Worm (Caenorhabditis elegans) whole organism, L4 larva: ENCODE results near the gene latd-1.

ENCODE experiments used
- F44E2.7 ChIP-seq: fragments of 200-800 bp; sonication (Bioruptor generic); IDR thresholded peaks from 2 replicates; pipeline ENCODE4 v2.1.2; 2022; ENCODE audit warnings: missing genetic modification characterization, missing compliant biosample characterization
- T26A8.4 ChIP-seq: fragments of 200-800 bp; sonication (Bioruptor generic); IDR thresholded peaks from 2 replicates; pipeline ENCODE4 v1.3.6; 2022; ENCODE audit warnings: missing genetic modification characterization, missing compliant biosample characterization
- aha-1 ChIP-seq: fragments of 150-350 bp; peaks from one replicate; lab custom pipeline; 2014; ENCODE audit warnings: missing biosample characterization, missing genetic modification characterization
- attf-4 ChIP-seq: sonication (generic microtip); optimal IDR thresholded peaks from 3 replicates; lab custom pipeline; 2017; ENCODE audit warnings: missing biosample characterization, missing genetic modification characterization
- ceh-20 ChIP-seq: fragments of 200-800 bp; sonication (Bioruptor generic); IDR thresholded peaks from 2 replicates; pipeline ENCODE4 v1.3.6; 2022; ENCODE audit warnings: missing genetic modification reagents, missing genetic modification characterization, missing compliant biosample characterization
- ceh-32 ChIP-seq: sonication (generic microtip); optimal IDR thresholded peaks from 2 replicates; lab custom pipeline; 2016; ENCODE audit warnings: mild to moderate bottlenecking, missing genetic modification characterization, missing compliant biosample characterization; ENCODE audit not compliant: poor library complexity
- daf-12 ChIP-seq: fragments of 150-350 bp; optimal IDR thresholded peaks from 2 replicates; lab custom pipeline; 2014; ENCODE audit warnings: missing biosample characterization, missing genetic modification reagents, missing genetic modification characterization
- dmd-9 ChIP-seq: fragments of 200-800 bp; sonication (Bioruptor generic); IDR thresholded peaks from 2 replicates; pipeline ENCODE4 v1.3.6; 2022; ENCODE audit warnings: missing genetic modification reagents, missing genetic modification characterization, missing compliant biosample characterization
- duxl-1 ChIP-seq: sonication (generic microtip); optimal IDR thresholded peaks from 2 replicates; lab custom pipeline; 2016; ENCODE audit warnings: mild to moderate bottlenecking, missing genetic modification characterization, moderate library complexity, missing compliant biosample characterization; ENCODE audit not compliant: poor library complexity
- hlh-30 ChIP-seq: sonication (generic microtip); optimal IDR thresholded peaks from 2 replicates; lab custom pipeline; 2017; ENCODE audit warnings: antibody characterized with exemption, mild to moderate bottlenecking, missing genetic modification characterization, missing compliant biosample characterization; ENCODE audit not compliant: insufficient read depth
- lin-1 ChIP-seq: fragments of 200-800 bp; sonication (Bioruptor generic); IDR thresholded peaks from 2 replicates; pipeline ENCODE4 v1.3.6; 2022; ENCODE audit warnings: missing genetic modification reagents, missing genetic modification characterization, missing compliant biosample characterization
- lin-29 ChIP-seq: fragments of 200-800 bp; sonication (Bioruptor generic); IDR thresholded peaks from 2 replicates; pipeline ENCODE4 v1.3.6; 2022; ENCODE audit warnings: missing genetic modification reagents, missing genetic modification characterization, missing compliant biosample characterization
- nhr-11 ChIP-seq: fragments of 150-350 bp; optimal IDR thresholded peaks from 2 replicates; lab custom pipeline; 2014; ENCODE audit warnings: missing biosample characterization, missing genetic modification characterization
- nhr-237 ChIP-seq: sonication (generic microtip); optimal IDR thresholded peaks from 2 replicates; lab custom pipeline; 2017; ENCODE audit warnings: missing biosample characterization, missing genetic modification characterization
- nhr-41 ChIP-seq: fragments of 200-800 bp; sonication (Bioruptor generic); IDR thresholded peaks from 2 replicates; pipeline ENCODE4 v1.3.6; 2022; ENCODE audit warnings: missing genetic modification reagents, missing genetic modification characterization, missing compliant biosample characterization
- nhr-76 ChIP-seq: fragments of 150-350 bp; optimal IDR thresholded peaks from 2 replicates; lab custom pipeline; 2014; ENCODE audit warnings: missing biosample characterization, missing genetic modification characterization
- pha-4 ChIP-seq, 2 experiments: fragments of 150-350 bp in 1 of 2; fragments of 200-800 bp in 1 of 2; sonication (Bioruptor generic) in 1 of 2; IDR thresholded peaks in 1 of 2; optimal IDR thresholded peaks in 1 of 2; 2 replicates each; pipeline versions ENCODE4 v1.3.6 to Lab custom; 2014 to 2022; ENCODE audit warnings: missing genetic modification characterization in 2 of 2, missing genetic modification reagents in 2 of 2, missing biosample characterization in 1 of 2, missing compliant biosample characterization in 1 of 2
- pqm-1 ChIP-seq: sonication (generic microtip); optimal IDR thresholded peaks from 2 replicates; lab custom pipeline; 2017; ENCODE audit warnings: missing biosample characterization, missing genetic modification characterization
- skn-1 ChIP-seq: fragments of 150-350 bp; optimal IDR thresholded peaks from 2 replicates; lab custom pipeline; 2014; ENCODE audit warnings: missing biosample characterization, missing genetic modification characterization
- snpc-4 ChIP-seq: fragments of 150-350 bp; optimal IDR thresholded peaks from 2 replicates; lab custom pipeline; 2014; ENCODE audit warnings: missing biosample characterization, missing genetic modification characterization
- spr-1 ChIP-seq: sonication (generic microtip); optimal IDR thresholded peaks from 2 replicates; lab custom pipeline; 2016; ENCODE audit warnings: mild to moderate bottlenecking, missing genetic modification characterization, missing compliant biosample characterization
- spr-3 ChIP-seq: fragments of 200-800 bp; sonication (Bioruptor generic); optimal IDR thresholded peaks from 2 replicates; lab custom pipeline; 2018; ENCODE audit warnings: mild to moderate bottlenecking, missing genetic modification characterization, missing compliant biosample characterization
- tag-97 ChIP-seq: fragments of 200-800 bp; sonication (Bioruptor generic); IDR thresholded peaks from 2 replicates; pipeline ENCODE4 v1.3.6; 2022; ENCODE audit warnings: missing genetic modification characterization, missing compliant biosample characterization
- unc-62 ChIP-seq, 3 experiments: fragments of 150-350 bp in 1 of 3; sonication (generic microtip); optimal IDR thresholded peaks in 2 of 3; peaks in 1 of 3; 1 replicate in 1 of 3; 2 replicates in 2 of 3; lab custom pipeline; 2014 to 2017; ENCODE audit warnings: missing biosample characterization in 3 of 3, missing genetic modification characterization in 3 of 3, missing genetic modification reagents in 3 of 3, missing genotype in 1 of 3
- ztf-11 ChIP-seq: fragments of 150-350 bp; optimal IDR thresholded peaks from 2 replicates; lab custom pipeline; 2014; ENCODE audit warnings: missing biosample characterization, missing genetic modification characterization

Gene latd-1

ce11 chrX:7942675-7943074 lies 45.1 kb upstream of the latd-1 start:
- peak; percentile 90 for TF ChIP-seq aha-1
- no peak for TF ChIP-seq T26A8.4 (GFP tag; lab: Robert Waterston, UW)

- TF ChIP-seq F44E2.7: no peak
- TF ChIP-seq duxl-1: no peak
Observed at ce11 chrX:7932453-7932852, 34.9 kb upstream of the latd-1 start.

ce11 chrX:7930450-7930849 lies 32.9 kb upstream of the latd-1 start, which contains the start of gene zig-3:
Gene zig-3 (plus strand): TSS chrX:7930750.
- TF ChIP-seq pha-4 (GFP tag; IDR thresholded peaks at IDR 0.05; lab: Robert Waterston, UW): no peak
- TF ChIP-seq pha-4 (tag; optimal IDR thresholded peaks at IDR 0.05; lab: Kevin White, UChicago): no peak
- no peak for TF ChIP-seq lin-1
- no peak for TF ChIP-seq ztf-11
- no peak for TF ChIP-seq attf-4
- no peak for TF ChIP-seq nhr-76 (tag; lab: Kevin White, UChicago)
- no peak for TF ChIP-seq skn-1
- TF ChIP-seq ceh-32 (tag; lab: Kevin White, UChicago): no peak
- TF ChIP-seq ceh-20: no peak
- TF ChIP-seq pqm-1: no peak
- TF ChIP-seq spr-1: no peak
- TF ChIP-seq hlh-30 (tag; lab: Kevin White, UChicago): no peak
- TF ChIP-seq nhr-237 (tag; lab: Kevin White, UChicago): no peak

- TF ChIP-seq aha-1: peak; percentile 32
- TF ChIP-seq snpc-4 (tag; lab: Kevin White, UChicago): no peak
Observed at ce11 chrX:7925134-7925533, 27.5 kb upstream of the latd-1 start, which contains the start of gene zig-4. Gene zig-4 (plus strand): TSS chrX:7925434.

- TF ChIP-seq daf-12 (tag; lab: Kevin White, UChicago): no peak
- TF ChIP-seq lin-29 (GFP tag; lab: Robert Waterston, UW): no peak
- no peak for TF ChIP-seq tag-97 (GFP tag; lab: Robert Waterston, UW)
- TF ChIP-seq, all 104 proteins: peak for 0
Observed at ce11 chrX:7921130-7921529, 23.5 kb upstream of the latd-1 start.

- TF ChIP-seq nhr-11 (tag; lab: Kevin White, UChicago) (no peak), lin-29 (GFP tag; lab: Robert Waterston, UW) (no peak)
- TF ChIP-seq, all 104 proteins: peak for 0
Observed at ce11 chrX:7916076-7916475, 18.5 kb upstream of the latd-1 start.

- TF ChIP-seq ceh-32 (tag; lab: Kevin White, UChicago) (no peak), nhr-41 (no peak), dmd-9 (GFP tag; lab: Robert Waterston, UW) (no peak), lin-1 (no peak)
Observed at ce11 chrX:7915616-7916015, 18.0 kb upstream of the latd-1 start.

- TF ChIP-seq spr-3 (GFP tag; lab: Kevin White, UChicago) (no peak), unc-62 (GFP tag; optimal IDR thresholded peaks at IDR 0.05 in 1 of 2; lab: Kevin White, UChicago) (peak in 1 of 2 experiments; percentile 78), unc-62 (tag; optimal IDR thresholded peaks at IDR 0.05; lab: Kevin White, UChicago) (no peak)
Observed at ce11 chrX:7913830-7914229, 16.2 kb upstream of the latd-1 start, which contains the start of gene C39D10.7. Gene C39D10.7 (minus strand): TSS chrX:7913930.
